Worm (Caenorhabditis elegans): ENCODE results near the gene F13E9.11.

DNA sequence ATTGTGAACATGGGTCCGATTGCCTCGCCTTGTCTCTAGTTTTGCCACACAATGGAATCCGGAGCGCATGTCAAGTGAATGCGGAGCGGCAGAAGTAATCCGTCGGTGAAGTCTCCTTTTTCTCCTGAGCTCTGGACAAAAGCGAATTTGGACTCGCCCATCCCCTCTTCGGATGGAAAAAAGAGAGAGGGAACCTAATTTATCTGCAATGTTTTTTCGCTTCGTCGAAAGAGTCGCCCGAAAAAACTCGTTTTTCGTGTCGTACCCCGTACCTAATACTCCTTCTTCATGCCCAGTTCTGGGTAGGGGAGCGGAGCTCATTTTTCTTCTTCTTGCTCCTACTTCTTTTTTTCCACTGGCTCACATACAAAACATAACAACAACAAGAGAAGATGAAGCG, 1.2 kb upstream of the F13E9.11 start:
- TF ChIP-seq F39B2.1 (GFP tag; IDR thresholded peaks at IDR 0.05): no peak
- TF ChIP-seq ama-1 (optimal IDR thresholded peaks at IDR 0.05): no peak
- no peak for TF ChIP-seq ama-1 (GFP tag; optimal IDR thresholded peaks at IDR 0.05)
- no peak for TF ChIP-seq F57A8.1 (GFP tag; optimal IDR thresholded peaks at IDR 0.05)
- TF ChIP-seq snpc-4 (GFP tag; optimal IDR thresholded peaks at IDR 0.05): no peak
- no peak for TF ChIP-seq snpc-4 (tag; optimal IDR thresholded peaks at IDR 0.05)
- TF ChIP-seq unc-62 (GFP tag; optimal IDR thresholded peaks at IDR 0.05): no peak
- no peak for TF ChIP-seq tbp1 (GFP tag; optimal IDR thresholded peaks at IDR 0.05)
- no peak for TF ChIP-seq unc-130 (GFP tag; optimal IDR thresholded peaks at IDR 0.05)
- TF ChIP-seq sea-2 (GFP tag; IDR thresholded peaks at IDR 0.05): no peak
- TF ChIP-seq rec-8 (tag; optimal IDR thresholded peaks at IDR 0.05): no peak
- no peak for TF ChIP-seq egrh-3 (GFP tag; IDR thresholded peaks at IDR 0.05)
